Worm (Caenorhabditis elegans) whole organism, L4/young adult: ENCODE data around the gene acs-2.

Experiments
- W03F9.2 ChIP-seq: fragments of 150-350 bp; optimal IDR thresholded peaks from 2 replicates; lab custom pipeline; 2014; ENCODE audit warnings: missing biosample characterization, missing genetic modification characterization
- dao-5 ChIP-seq: sonication (generic microtip); optimal IDR thresholded peaks from 2 replicates; lab custom pipeline; 2016; ENCODE audit warnings: missing genotype, missing genetic modification characterization, moderate library complexity, missing compliant biosample characterization
- him-1 ChIP-seq: sonication (generic microtip); optimal IDR thresholded peaks from 2 replicates; lab custom pipeline; 2016; ENCODE audit warnings: missing genotype, missing genetic modification reagents, missing genetic modification characterization, missing compliant biosample characterization

ce11 chrV:15517413-15517812 lies 49.8 kb upstream of the acs-2 start, which contains the start of gene F21A3.3:
- TF ChIP-seq dao-5 (tag; lab: Kevin White, UChicago) = no peak
- no peak for TF ChIP-seq W03F9.2 (tag; lab: Kevin White, UChicago)
- no peak for TF ChIP-seq him-1
